Worm (Caenorhabditis elegans) whole organism, late embryonic: Measurements from ENCODE around the gene C24H11.5.

Experiments used
- F13H6.1 ChIP-seq: sonication (generic microtip); optimal IDR thresholded peaks from 2 replicates; lab custom pipeline; 2016; ENCODE audit warnings: missing genetic modification characterization, missing compliant biosample characterization
- ets-4 ChIP-seq: sonication (generic microtip); optimal IDR thresholded peaks from 2 replicates; lab custom pipeline; 2016; ENCODE audit warnings: missing genetic modification characterization, missing compliant biosample characterization
- lim-6 ChIP-seq: sonication (generic microtip); optimal IDR thresholded peaks from 2 replicates; lab custom pipeline; 2016; ENCODE audit warnings: missing genetic modification characterization, missing compliant biosample characterization
- unc-55 ChIP-seq: sonication (generic microtip); optimal IDR thresholded peaks from 2 replicates; lab custom pipeline; 2017; ENCODE audit warnings: missing biosample characterization, missing genetic modification reagents, missing genetic modification characterization

DNA sequence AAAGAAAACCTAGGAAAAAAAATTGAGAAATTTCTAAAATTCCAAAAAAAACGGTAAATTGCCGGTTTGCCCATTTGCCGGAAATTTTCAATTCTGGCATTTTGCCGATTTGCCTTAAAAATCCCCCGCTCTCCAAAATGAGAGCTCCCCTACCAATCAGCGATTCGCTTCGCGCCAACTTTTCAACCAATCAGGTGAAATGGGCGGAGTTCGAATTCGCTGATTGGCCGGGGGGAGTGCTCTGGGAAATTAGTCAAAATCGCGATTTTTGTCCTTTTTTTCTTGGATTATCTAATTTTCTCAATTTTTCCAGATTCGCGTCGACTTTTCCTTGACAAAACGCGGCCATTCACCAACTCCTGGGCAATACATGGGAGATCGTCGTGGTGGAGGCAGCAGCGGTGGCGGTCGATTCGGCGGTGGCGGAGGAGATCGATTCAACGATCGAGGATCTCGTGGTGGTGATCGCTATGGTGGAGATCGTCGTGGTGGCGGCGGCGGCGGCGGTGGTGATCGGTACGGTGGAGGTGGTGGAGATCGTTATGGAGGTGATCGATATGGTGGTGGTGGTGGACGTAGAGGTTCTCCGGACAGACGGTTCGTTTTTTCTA, 49.7 kb downstream of the C24H11.5 start:
- TF ChIP-seq F13H6.1 (tag; lab: Kevin White, UChicago) (no peak), ets-4 (no peak), unc-55 (GFP tag; lab: Kevin White, UChicago) (no peak), lim-6 (tag; lab: Kevin White, UChicago) (no peak)
